Fruit fly (Drosophila melanogaster) whole organism, larva: ENCODE measurements around the gene Snx21.
A peak's percentile ranks its signal among the peaks of the same experiment; 100 is the strongest.

ENCODE experiments used
- noc ChIP-seq: fragments of 200-800 bp; sonication (Bioruptor generic); optimal IDR thresholded peaks from 3 replicates; lab custom pipeline; 2019; ENCODE audit warnings: missing biosample characterization, mild to moderate bottlenecking, missing genetic modification characterization, moderate library complexity

The Snx21 gene

DNA sequence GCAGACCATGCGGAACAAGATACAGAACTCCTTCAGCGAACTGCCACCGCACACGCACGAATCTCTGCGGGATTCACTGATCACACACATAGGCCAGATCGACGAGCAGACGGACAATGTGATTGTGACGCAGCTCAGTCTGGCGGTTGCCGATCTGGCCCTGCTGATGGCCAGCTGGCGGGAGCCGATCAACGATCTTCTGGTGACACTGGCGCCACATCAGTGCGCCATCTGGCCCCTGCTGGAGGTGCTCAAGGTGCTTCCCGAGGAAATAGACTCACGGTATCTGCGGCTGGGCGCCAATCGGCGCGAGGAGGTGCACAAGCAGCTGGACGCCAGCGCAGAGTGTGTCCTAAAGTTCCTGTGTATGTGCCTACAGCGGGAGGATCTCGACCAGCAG lies 5.2 kb downstream of the Snx21 start:
- no peak for TF ChIP-seq noc (tag; lab: Kevin White, UChicago)

DNA sequence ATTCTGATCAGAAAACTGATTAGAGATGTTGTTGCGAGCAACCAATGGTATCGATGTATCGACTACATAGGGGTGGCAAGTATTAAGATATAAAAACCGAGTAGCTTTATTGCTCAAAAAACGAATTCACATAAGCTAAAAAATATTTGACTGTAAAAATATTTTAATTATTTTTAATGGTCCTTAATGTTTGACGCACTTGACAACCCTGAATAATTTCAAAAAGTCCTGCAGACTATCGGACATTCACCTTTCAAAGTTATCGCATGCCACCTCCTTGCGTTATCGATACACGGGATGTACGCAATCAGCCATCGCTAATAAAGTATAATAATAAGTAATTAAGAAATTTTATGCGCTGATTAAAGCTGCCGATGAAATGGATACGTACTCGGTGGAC lies 5.8 kb downstream of the Snx21 start, which contains the start of the genes HemK2, Snapin and Tnpo-SR:
TSS of gene HemK2 (minus strand) at position 24 of the 400 bp plus-strand sequence.
TSS of gene Snapin (minus strand) at position 24 of the 400 bp plus-strand sequence.
TSS of gene Tnpo-SR (plus strand) at position 271 of the 400 bp plus-strand sequence.
- peak; percentile 91 for TF ChIP-seq noc (tag; lab: Kevin White, UChicago)

DNA sequence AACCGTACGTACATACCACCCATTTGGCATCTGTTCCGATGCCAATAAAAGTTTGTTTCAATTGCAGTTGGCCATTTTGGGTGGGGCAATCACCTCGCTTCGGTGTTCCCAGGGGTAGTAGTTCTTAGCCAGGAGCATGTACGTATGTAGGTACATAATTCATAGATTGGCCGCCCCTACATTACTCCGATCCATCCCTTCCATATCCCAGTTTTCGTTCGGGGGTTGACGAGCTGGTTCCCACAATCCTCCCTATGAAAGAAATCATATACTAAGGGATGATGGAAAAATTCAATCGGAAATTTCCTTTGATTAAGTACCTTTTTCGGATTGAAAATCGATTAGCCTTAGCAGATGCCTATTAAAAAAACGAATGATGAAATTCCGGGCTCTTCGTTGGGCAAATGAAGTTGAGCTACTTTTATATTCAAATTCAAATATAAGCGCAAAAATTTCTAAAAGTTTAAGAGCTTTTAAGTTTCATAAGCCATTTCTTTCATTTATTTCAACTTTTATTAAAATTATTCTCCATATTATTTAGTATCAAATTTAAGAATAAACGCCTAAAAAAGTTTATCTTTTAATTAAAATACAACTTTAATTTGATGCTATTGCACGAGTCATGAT lies 7.4 kb downstream of the Snx21 start:
- TF ChIP-seq noc (tag; lab: Kevin White, UChicago), result no peak

DNA sequence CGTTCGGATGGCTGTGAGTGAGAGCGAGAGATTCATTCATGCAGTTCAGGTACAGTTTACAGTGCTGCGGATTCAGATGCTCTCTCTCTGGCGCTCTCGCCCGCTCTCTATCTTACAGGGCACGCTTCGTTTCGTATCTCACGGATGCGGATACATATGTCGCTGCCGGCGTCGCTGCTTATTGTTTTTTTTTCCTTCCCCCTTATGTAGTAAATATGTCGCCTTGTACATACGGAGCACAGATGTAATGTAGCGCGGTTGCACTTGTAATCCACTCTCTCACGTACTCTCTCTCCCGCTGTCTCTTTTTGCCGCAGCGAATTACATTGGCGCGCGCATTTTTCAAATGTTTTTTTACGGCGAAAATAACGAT lies 10.2 kb downstream of the Snx21 start:
- no peak for TF ChIP-seq noc (tag; lab: Kevin White, UChicago)

DNA sequence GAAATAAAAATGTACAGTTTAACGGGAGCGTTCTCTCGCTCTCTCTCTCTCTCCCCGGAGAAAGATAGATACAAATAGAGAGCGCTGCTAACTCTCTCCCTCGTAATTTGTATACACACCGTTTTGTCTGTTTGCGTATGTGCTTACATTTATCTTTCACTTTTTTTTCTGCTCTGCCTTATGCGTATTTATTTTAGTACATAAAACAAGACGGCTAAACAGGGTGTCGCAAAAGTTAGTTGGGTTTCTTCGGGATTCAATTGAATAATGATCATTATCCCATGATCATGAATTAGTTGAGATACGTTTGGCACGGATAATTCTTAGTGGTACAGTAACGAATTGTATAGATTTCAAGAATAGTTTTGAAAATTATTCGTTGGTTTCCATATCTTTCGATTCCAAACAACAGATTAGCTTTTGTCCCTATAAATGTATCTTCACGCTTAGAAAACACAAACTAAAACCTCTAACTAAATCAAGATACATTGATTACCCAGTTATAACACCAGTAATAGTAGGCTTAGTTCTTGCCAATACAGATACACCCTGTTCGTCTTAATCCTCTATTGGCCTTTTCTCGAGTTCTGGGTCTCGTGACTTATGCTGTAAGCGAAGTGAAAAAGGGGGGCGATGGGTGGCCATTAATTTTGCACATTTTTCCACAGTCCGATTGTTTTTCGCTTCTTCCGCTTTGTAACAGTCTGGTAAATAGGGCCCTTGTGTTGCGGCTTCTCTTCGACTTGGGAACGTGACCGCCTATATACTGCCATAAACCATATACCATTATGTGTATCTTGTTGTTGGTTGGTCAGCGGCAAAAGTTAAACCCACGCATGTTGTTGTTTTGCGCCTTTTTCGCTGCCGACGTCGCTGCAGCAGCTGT lies 10.8 kb downstream of the Snx21 start:
- TF ChIP-seq noc (tag; lab: Kevin White, UChicago), result peak; percentile 88

DNA sequence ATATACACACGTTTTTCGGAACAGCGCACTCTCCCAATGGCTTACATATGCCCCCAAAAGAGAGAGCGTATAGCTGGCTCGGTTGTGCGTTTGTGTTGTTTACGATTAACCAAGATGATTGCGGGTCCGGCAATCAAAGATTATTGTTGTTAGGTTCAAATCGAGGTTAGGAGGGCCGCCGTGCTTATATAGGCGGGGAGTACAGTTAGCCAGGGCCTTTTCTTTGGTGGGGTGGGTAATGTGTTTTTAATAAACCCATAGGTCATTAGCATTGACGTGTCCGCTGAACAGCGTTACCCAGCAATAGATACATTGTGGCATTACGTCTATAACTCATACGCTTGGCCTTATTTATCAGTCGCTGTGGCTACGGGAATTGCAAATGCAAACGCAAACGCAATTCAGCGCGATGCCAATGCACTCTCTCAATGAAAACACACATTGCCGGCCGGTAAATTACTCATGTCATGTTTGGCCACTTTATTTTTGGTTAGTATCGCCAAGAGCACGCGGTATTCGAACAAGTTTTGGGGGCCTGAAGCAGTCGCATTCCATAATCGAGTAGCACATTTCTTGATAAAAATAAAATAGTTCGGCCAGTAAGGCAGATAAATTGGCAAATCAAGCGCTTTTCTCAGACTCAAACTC lies 11.6 kb downstream of the Snx21 start:
- TF ChIP-seq noc (tag; lab: Kevin White, UChicago), result no peak

DNA sequence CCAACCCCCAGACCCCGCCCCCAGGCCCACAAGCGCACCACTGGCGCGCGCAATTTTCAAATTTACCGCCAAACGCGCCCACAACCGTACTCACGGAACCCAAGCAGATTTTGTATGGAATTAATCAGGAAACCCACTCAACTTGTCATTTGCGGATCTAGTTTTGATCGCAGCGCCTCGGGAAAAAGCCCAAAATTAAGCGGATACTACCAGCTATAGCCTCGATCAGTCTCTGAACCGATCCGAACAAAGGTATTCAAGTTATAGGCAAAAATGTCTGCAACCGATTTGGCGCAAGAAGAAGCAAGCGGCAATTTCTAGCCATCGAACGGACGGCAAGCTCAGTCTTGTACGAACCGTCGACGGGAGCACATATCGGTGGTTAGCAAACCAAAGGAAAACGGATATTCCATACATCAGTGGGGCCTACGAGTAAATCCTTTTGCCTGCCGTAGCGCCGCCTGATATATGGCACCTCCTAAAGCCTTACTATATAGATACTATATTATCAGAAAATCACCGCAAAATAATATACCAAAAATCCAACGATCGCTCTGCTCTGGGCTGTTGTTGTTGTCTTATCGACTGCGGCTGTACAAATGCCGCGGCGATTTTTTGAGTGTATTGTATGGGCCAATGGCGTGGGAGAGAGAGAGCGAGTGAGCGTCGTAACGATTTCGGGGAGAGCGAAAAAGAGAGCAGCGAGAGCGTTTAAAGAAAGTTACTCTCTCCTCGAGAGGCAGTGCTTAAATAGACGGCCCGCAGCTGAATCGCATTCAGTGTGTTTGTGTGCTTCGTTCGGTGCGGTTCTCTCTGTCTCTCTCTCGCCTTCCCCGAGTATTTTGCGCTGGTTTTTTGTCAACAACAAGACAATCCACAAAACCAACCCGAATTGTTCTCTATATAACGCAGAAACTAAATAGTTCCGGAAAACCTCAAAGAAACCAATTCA lies 12.7 kb downstream of the Snx21 start, which contains the start of gene Pgk:
TSS of gene Pgk (minus strand) at position 609 of the 952 bp plus-strand sequence.
- TF ChIP-seq noc (tag; lab: Kevin White, UChicago), result peak; percentile 65

DNA sequence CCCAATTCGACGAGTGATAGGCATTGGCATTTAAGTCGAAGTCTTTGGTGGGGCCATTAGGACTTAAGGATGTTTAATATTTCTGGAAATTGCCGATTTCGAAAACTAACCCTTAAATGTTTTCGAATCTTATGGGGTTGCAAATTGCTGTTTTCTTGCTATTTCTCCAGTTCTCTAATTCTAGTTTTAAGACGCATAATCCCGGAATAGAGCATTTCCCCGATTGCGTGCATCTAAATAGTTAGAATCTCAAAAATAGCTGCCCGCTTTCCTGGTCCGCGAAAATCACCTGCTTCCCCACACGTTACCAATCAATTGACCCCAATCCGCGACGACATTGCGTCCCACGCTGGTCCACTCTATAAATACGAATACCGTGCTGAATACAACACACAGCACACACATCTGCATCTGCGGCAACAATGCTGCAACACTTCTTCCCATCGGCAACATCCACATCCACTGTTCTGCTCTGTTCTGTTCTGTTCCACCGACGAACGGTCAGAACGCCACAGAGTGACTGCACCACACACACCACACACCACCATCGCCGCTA lies 13.5 kb downstream of the Snx21 start, which contains the start of gene Bacc:
TSS of gene Bacc (plus strand) at position 542 of the 556 bp plus-strand sequence.
- peak; percentile 96 for TF ChIP-seq noc (tag; lab: Kevin White, UChicago)

DNA sequence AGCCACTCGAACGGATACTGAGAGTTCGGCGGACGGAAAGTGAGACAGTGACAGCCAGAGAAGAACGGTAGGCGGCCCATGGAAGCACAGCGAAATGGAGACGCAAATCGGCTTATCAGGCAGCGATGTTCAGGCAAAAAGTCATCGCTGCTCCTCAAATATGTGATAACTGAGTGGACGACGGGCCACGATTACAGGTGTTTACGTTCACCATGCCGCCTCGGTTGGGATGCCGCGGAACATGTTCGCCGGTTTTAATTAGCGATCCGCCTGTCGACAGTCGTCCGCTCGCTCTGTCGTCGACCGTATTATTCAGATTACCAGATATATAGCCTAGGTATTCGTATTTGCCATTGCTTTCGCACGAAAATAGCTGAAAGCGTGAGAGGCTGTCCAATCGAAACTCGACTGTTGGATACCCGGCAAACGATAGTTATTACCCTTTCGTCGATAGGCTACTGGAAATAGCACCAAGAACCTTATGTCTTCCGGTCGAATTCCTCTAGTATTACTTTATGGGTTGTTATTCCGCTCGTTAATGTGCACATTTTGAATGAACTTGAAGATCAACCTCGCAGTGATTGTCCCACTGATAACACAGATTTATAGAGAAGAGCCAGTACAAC lies 14.3 kb downstream of the Snx21 start:
- no peak for TF ChIP-seq noc (tag; lab: Kevin White, UChicago)

DNA sequence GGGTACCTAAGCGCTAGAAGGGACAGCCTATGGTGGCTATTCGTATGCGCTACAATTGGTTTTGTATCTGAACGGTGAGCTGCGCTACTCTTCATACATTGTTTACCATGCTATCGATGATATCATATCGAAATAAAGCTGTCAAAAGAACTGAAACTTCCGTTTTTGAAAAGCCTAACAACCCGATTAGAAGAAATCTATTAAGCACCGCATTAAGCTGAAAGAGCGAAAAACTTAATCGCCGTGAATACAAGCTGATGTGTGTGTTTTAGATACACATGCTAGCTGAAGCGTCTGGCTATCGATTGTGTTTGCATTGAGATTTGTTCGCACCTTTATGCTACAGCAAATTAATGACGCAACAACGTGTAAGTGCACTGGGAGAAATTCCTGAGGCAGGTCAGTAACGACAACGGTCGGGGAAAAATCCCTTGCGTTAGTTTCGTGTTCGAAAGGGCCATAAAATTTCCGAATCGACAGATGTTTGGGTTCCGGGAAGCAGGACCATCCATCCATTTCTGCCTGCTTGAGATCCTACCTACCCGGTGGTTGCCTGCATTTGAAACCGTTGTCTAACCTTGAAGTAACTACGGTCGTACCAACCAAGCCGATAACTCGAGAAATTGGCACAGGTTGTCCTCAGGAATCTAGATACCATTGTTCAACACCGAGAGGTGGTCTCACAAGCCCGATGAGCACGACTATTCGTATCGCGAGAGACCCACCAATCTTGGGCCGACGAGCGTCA lies 15.0 kb downstream of the Snx21 start:
- peak; percentile 81 for TF ChIP-seq noc (tag; lab: Kevin White, UChicago)

DNA sequence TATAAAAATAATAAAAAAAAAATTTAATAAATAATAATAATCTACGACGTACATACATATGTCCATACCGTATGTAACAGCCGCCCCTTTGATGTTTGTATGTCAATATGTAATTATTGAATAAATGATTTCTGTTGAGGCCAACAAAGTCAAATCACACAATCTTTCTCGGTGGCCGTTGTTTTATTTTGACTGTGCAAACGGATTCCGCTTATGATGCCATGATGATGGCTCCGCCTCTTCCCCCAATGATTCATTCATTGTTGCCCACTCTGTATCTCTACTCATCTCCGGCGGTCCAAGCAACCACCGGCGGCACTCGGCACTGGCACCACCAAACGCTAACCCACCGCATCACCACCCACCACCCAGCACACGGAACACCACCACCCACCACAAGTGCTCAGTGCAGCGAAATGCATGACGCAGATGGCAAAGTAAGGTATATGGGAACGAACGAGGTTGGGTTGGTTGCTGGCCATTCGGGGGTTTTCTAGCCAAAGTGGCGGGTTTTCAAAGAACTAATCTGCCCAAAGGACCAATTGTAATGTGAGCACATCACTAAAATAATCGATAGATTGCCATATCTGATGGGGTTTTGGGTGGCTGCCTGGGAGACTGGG lies 16.2 kb downstream of the Snx21 start:
- no peak for TF ChIP-seq noc (tag; lab: Kevin White, UChicago)

DNA sequence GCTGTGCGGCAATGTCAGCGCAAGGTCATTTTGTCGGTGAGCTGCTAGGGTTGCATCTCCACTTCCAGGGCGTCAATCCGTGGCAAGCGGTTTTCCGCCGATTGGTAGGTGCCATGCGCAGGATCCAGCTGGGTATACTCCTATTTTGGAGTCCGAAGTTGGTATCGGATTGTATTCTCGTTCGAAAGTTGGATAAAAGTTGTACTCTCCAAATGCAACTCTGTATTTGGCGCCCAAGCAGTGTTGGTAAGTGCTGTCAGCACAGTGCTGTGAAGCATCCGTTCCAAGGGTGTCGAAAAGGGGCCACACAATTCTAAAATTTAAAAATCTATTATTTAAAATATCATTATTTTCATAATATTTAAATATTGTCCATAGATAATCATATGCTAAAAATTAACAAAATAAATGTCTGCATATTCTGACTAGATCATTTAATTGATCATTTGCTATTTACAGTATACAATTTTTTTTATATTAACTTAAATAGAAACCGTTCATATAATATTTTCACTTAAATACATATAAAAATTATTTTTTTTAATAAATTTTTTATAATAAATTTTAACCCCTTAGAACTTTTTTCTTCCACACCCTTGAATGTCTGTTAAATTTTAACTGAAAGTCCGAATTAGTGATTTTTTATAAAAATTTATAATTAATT lies 16.9 kb downstream of the Snx21 start:
- TF ChIP-seq noc (tag; lab: Kevin White, UChicago), result peak; percentile 93
